Fruit fly (Drosophila melanogaster) Kc167 (cell line): ENCODE results near the gene CG6125.

Experiments
- Myc ChIP-seq: fragments of >200 bp; optimal IDR thresholded peaks from 2 replicates; lab custom pipeline; 2017; ENCODE audit warnings: missing external identifiers
- Sin3A ChIP-seq: fragments of >200 bp; optimal IDR thresholded peaks from 2 replicates; lab custom pipeline; 2018; ENCODE audit warnings: missing external identifiers
- h ChIP-seq: fragments of >200 bp; optimal IDR thresholded peaks from 3 replicates; lab custom pipeline; 2018; ENCODE audit warnings: missing external identifiers
- insv ChIP-seq: fragments of >200 bp; optimal IDR thresholded peaks from 3 replicates; lab custom pipeline; 2018; ENCODE audit warnings: missing external identifiers
- psq ChIP-seq: fragments of >200 bp; optimal IDR thresholded peaks from 2 replicates; lab custom pipeline; 2017; ENCODE audit warnings: missing external identifiers
- ttk ChIP-seq: sonication (Bioruptor generic); optimal IDR thresholded peaks from 2 replicates; lab custom pipeline; 2017; ENCODE audit warnings: missing external identifiers

Gene CG6125

dm6 chr3R:15430349-15430748, 23.5 kb upstream of the CG6125 start:
- no peak for TF ChIP-seq Sin3A
- no peak for TF ChIP-seq Myc (lab: Kevin White, UChicago)
- no peak for TF ChIP-seq h (lab: Kevin White, UChicago)
- no peak for TF ChIP-seq psq (lab: Kevin White, UChicago)
- no peak for TF ChIP-seq insv (lab: Kevin White, UChicago)

- TF ChIP-seq insv (lab: Kevin White, UChicago) (no peak), Sin3A (no peak), psq (lab: Kevin White, UChicago) (no peak), ttk (lab: Kevin White, UChicago) (no peak), h (lab: Kevin White, UChicago) (no peak), Myc (lab: Kevin White, UChicago) (no peak)
Observed at dm6 chr3R:15427818-15428199, 20.9 kb upstream of the CG6125 start.

- no peak for TF ChIP-seq ttk (lab: Kevin White, UChicago)
- TF ChIP-seq h (lab: Kevin White, UChicago) = no peak
- TF ChIP-seq psq (lab: Kevin White, UChicago) = no peak
- no peak for TF ChIP-seq insv (lab: Kevin White, UChicago)
- no peak for TF ChIP-seq Myc (lab: Kevin White, UChicago)
- no peak for TF ChIP-seq Sin3A
Observed at dm6 chr3R:15427199-15427817, 20.4 kb upstream of the CG6125 start.

- TF ChIP-seq psq (lab: Kevin White, UChicago) (no peak), ttk (lab: Kevin White, UChicago) (no peak), Myc (lab: Kevin White, UChicago) (no peak), Sin3A (no peak), insv (lab: Kevin White, UChicago) (no peak), h (lab: Kevin White, UChicago) (no peak)
Observed at dm6 chr3R:15425638-15426487, 19.0 kb upstream of the CG6125 start.

- TF ChIP-seq ttk (lab: Kevin White, UChicago) = no peak
- TF ChIP-seq Sin3A = no peak
- TF ChIP-seq psq (lab: Kevin White, UChicago) = no peak
- TF ChIP-seq insv (lab: Kevin White, UChicago) = no peak
- TF ChIP-seq h (lab: Kevin White, UChicago) = no peak
- no peak for TF ChIP-seq Myc (lab: Kevin White, UChicago)
Observed at dm6 chr3R:15424187-15424586, 17.3 kb upstream of the CG6125 start.

dm6 chr3R:15420375-15420931, 13.6 kb upstream of the CG6125 start:
- TF ChIP-seq Myc (lab: Kevin White, UChicago) (no peak), ttk (lab: Kevin White, UChicago) (no peak), Sin3A (no peak), psq (lab: Kevin White, UChicago) (no peak), h (lab: Kevin White, UChicago) (no peak), insv (lab: Kevin White, UChicago) (no peak)

dm6 chr3R:15418824-15419530, 12.1 kb upstream of the CG6125 start:
- TF ChIP-seq Sin3A (no peak), ttk (lab: Kevin White, UChicago) (no peak)

- no peak for TF ChIP-seq insv (lab: Kevin White, UChicago)
- TF ChIP-seq ttk (lab: Kevin White, UChicago) = no peak
- no peak for TF ChIP-seq Sin3A
- TF ChIP-seq h (lab: Kevin White, UChicago) = no peak
- TF ChIP-seq Myc (lab: Kevin White, UChicago) = no peak
- TF ChIP-seq psq (lab: Kevin White, UChicago) = no peak
Observed at dm6 chr3R:15417761-15418754, 11.2 kb upstream of the CG6125 start.

- TF ChIP-seq h (lab: Kevin White, UChicago) (no peak), ttk (lab: Kevin White, UChicago) (no peak), Sin3A (no peak), psq (lab: Kevin White, UChicago) (no peak), insv (lab: Kevin White, UChicago) (no peak), Myc (lab: Kevin White, UChicago) (no peak)
Observed at dm6 chr3R:15414936-15415601, 8.2 kb upstream of the CG6125 start.
